Worm (Caenorhabditis elegans) whole organism, young adult: ENCODE data around the gene lys-10.

Experiments used
- B0019.2 ChIP-seq: fragments of 200-800 bp; sonication (Bioruptor generic); conservative IDR thresholded peaks from 2 replicates; pipeline ENCODE4 v1.3.6; 2022; ENCODE audit warnings: missing genetic modification reagents, missing genetic modification characterization, missing compliant biosample characterization
- B0035.1 ChIP-seq: sonication (generic microtip); optimal IDR thresholded peaks from 2 replicates; lab custom pipeline; 2016; ENCODE audit warnings: missing genetic modification characterization, mild to moderate bottlenecking, missing compliant biosample characterization, missing genotype, missing genetic modification reagents
- F10E7.11 ChIP-seq: sonication (generic microtip); optimal IDR thresholded peaks from 2 replicates; lab custom pipeline; 2017; ENCODE audit warnings: mild to moderate bottlenecking, missing genetic modification characterization, moderate library complexity, missing compliant biosample characterization
- F22D6.2 ChIP-seq: sonication (generic microtip); optimal IDR thresholded peaks from 2 replicates; lab custom pipeline; 2016; ENCODE audit warnings: mild to moderate bottlenecking, missing genetic modification characterization, missing compliant biosample characterization
- F23B12.7 ChIP-seq: sonication (generic microtip); optimal IDR thresholded peaks from 2 replicates; lab custom pipeline; 2017; ENCODE audit warnings: missing genetic modification characterization, mild to moderate bottlenecking, missing compliant biosample characterization, antibody characterized with exemption, moderate library complexity; ENCODE audit not compliant: insufficient read depth
- F39B2.1 ChIP-seq: fragments of 200-800 bp; sonication (Bioruptor generic); IDR thresholded peaks from 2 replicates; pipeline ENCODE4 v1.3.6; 2022; ENCODE audit warnings: missing genetic modification reagents, missing genetic modification characterization, missing compliant biosample characterization
- F57C9.4 ChIP-seq: sonication (generic microtip); optimal IDR thresholded peaks from 2 replicates; lab custom pipeline; 2017; ENCODE audit warnings: mild to moderate bottlenecking, missing genetic modification characterization, missing compliant biosample characterization
- K12H6.12 ChIP-seq: fragments of 200-800 bp; sonication (Bioruptor generic); optimal IDR thresholded peaks from 2 replicates; lab custom pipeline; 2018; ENCODE audit warnings: mild to moderate bottlenecking, missing genetic modification characterization, missing compliant biosample characterization
- T26A5.8 ChIP-seq: sonication (generic microtip); optimal IDR thresholded peaks from 2 replicates; lab custom pipeline; 2016; ENCODE audit warnings: missing genetic modification characterization, missing compliant biosample characterization
- Y53G8AR.9 ChIP-seq: fragments of 200-800 bp; sonication (Bioruptor generic); conservative IDR thresholded peaks from 2 replicates; pipeline ENCODE4 v1.3.6; 2022; ENCODE audit warnings: missing genetic modification reagents, missing genetic modification characterization, missing compliant biosample characterization
- Y56A3A.18 ChIP-seq: fragments of 200-800 bp; sonication (Bioruptor generic); IDR thresholded peaks from 2 replicates; pipeline ENCODE4 v1.3.6; 2022; ENCODE audit warnings: missing genetic modification reagents, missing genetic modification characterization, missing compliant biosample characterization
- akir-1 ChIP-seq: fragments of 200-800 bp; sonication (Bioruptor generic); optimal IDR thresholded peaks from 2 replicates; lab custom pipeline; 2018; ENCODE audit warnings: mild to moderate bottlenecking, missing genetic modification characterization, moderate library complexity, missing compliant biosample characterization
- attf-3 ChIP-seq: fragments of 200-800 bp; sonication (Bioruptor generic); conservative IDR thresholded peaks from 2 replicates; pipeline ENCODE4 v1.3.6; 2022; ENCODE audit warnings: missing genetic modification reagents, missing genetic modification characterization, missing compliant biosample characterization
- attf-5 ChIP-seq: fragments of 200-800 bp; sonication (Bioruptor generic); optimal IDR thresholded peaks from 2 replicates; lab custom pipeline; 2018; ENCODE audit warnings: mild to moderate bottlenecking, missing genetic modification characterization, missing compliant biosample characterization
- attf-6 ChIP-seq: fragments of 200-800 bp; sonication (Bioruptor generic); IDR thresholded peaks from 2 replicates; pipeline ENCODE4 v1.3.6; 2022; ENCODE audit warnings: missing genetic modification reagents, missing genetic modification characterization, missing compliant biosample characterization
- cebp-1 ChIP-seq, 2 experiments: fragments of 200-800 bp in 1 of 2; sonication (Bioruptor generic) in 1 of 2; sonication (generic microtip) in 1 of 2; IDR thresholded peaks in 1 of 2; optimal IDR thresholded peaks in 1 of 2; 2 replicates each; pipeline versions ENCODE4 v1.3.6 to Lab custom; 2017 to 2022; ENCODE audit warnings: missing compliant biosample characterization in 2 of 2, missing genetic modification characterization in 2 of 2, mild to moderate bottlenecking in 1 of 2, missing genetic modification reagents in 1 of 2, moderate library complexity in 1 of 2
- cebp-2 ChIP-seq: fragments of 200-800 bp; sonication (Bioruptor generic); IDR thresholded peaks from 2 replicates; pipeline ENCODE4 v1.3.6; 2022; ENCODE audit warnings: missing genetic modification characterization, missing compliant biosample characterization
- ceh-58 ChIP-seq: fragments of 200-800 bp; sonication (Bioruptor generic); IDR thresholded peaks from 2 replicates; pipeline ENCODE4 v1.3.6; 2022; ENCODE audit warnings: missing genetic modification characterization, missing compliant biosample characterization
- chd-7 ChIP-seq: sonication (generic microtip); optimal IDR thresholded peaks from 2 replicates; lab custom pipeline; 2016; ENCODE audit warnings: mild to moderate bottlenecking, missing genetic modification characterization, moderate library complexity, missing compliant biosample characterization
- dox-1 ChIP-seq: fragments of 200-800 bp; sonication (Bioruptor generic); IDR thresholded peaks from 2 replicates; pipeline ENCODE4 v1.3.6; 2022; ENCODE audit warnings: missing genetic modification reagents, missing genetic modification characterization, missing compliant biosample characterization
- dpff-1 ChIP-seq: sonication (generic microtip); optimal IDR thresholded peaks from 2 replicates; lab custom pipeline; 2017; ENCODE audit warnings: mild to moderate bottlenecking, missing genetic modification characterization, missing compliant biosample characterization
- efl-1 ChIP-seq: fragments of 150-350 bp; optimal IDR thresholded peaks from 2 replicates; lab custom pipeline; 2014; ENCODE audit warnings: missing biosample characterization, missing genetic modification reagents, missing genetic modification characterization
- egl-18 ChIP-seq: fragments of 200-800 bp; sonication (Bioruptor generic); IDR thresholded peaks from 2 replicates; pipeline ENCODE4 v1.3.6; 2022; ENCODE audit warnings: missing genetic modification reagents, missing genetic modification characterization, missing compliant biosample characterization
- hrde-1 ChIP-seq: sonication (generic microtip); optimal IDR thresholded peaks from 2 replicates; lab custom pipeline; 2016; ENCODE audit warnings: missing genetic modification characterization, mild to moderate bottlenecking, missing compliant biosample characterization, moderate library complexity, missing genotype, missing genetic modification reagents, borderline replicate concordance
- lag-1 ChIP-seq: fragments of 200-800 bp; sonication (Bioruptor generic); IDR thresholded peaks from 2 replicates; pipeline ENCODE4 v1.3.6; 2022; ENCODE audit warnings: missing genetic modification reagents, missing genetic modification characterization, missing compliant biosample characterization
- lin-26 ChIP-seq: fragments of 200-800 bp; sonication (Bioruptor generic); IDR thresholded peaks from 2 replicates; pipeline ENCODE4 v1.3.6; 2022; ENCODE audit warnings: missing genetic modification reagents, missing genetic modification characterization, missing compliant biosample characterization
- madf-6 ChIP-seq: fragments of 200-800 bp; sonication (Bioruptor generic); IDR thresholded peaks from 2 replicates; pipeline ENCODE4 v1.3.6; 2022; ENCODE audit warnings: missing genetic modification reagents, missing genetic modification characterization, missing compliant biosample characterization
- mcd-1 ChIP-seq: fragments of 200-800 bp; sonication (Bioruptor generic); IDR thresholded peaks from 2 replicates; pipeline ENCODE4 v1.3.6; 2022; ENCODE audit warnings: missing genetic modification reagents, missing genetic modification characterization, missing compliant biosample characterization
- mes-4 ChIP-seq: sonication (generic microtip); optimal IDR thresholded peaks from 2 replicates; lab custom pipeline; 2016; ENCODE audit warnings: missing genotype, missing genetic modification characterization, missing compliant biosample characterization
- nfyb-1 ChIP-seq: fragments of 200-800 bp; sonication (Bioruptor generic); IDR thresholded peaks from 2 replicates; pipeline ENCODE4 v1.3.6; 2022; ENCODE audit warnings: missing genetic modification reagents, missing genetic modification characterization, missing compliant biosample characterization
- nhr-120 ChIP-seq: fragments of 200-800 bp; sonication (Bioruptor generic); IDR thresholded peaks from 2 replicates; pipeline ENCODE4 v1.3.6; 2022; ENCODE audit warnings: missing genetic modification characterization, missing compliant biosample characterization
- nhr-179 ChIP-seq: sonication (generic microtip); optimal IDR thresholded peaks from 2 replicates; lab custom pipeline; 2016; ENCODE audit warnings: mild to moderate bottlenecking, missing genetic modification characterization, missing compliant biosample characterization
- nhr-27 ChIP-seq: fragments of 200-800 bp; sonication (Bioruptor generic); optimal IDR thresholded peaks from 2 replicates; lab custom pipeline; 2018; ENCODE audit warnings: mild to moderate bottlenecking, missing genetic modification characterization, moderate library complexity, missing compliant biosample characterization
- pbrm-1 ChIP-seq: fragments of 200-800 bp; sonication (Bioruptor generic); IDR thresholded peaks from 2 replicates; pipeline ENCODE4 v1.3.6; 2022; ENCODE audit warnings: missing genetic modification reagents, missing genetic modification characterization, missing compliant biosample characterization
- pha-4 ChIP-seq: fragments of 150-350 bp; sonication (generic microtip); optimal IDR thresholded peaks from 2 replicates; lab custom pipeline; 2014; ENCODE audit warnings: missing biosample characterization, missing genetic modification reagents, missing genetic modification characterization
- rcor-1 ChIP-seq: fragments of 200-800 bp; sonication (Bioruptor generic); IDR thresholded peaks from 2 replicates; pipeline ENCODE4 v1.3.6; 2022; ENCODE audit warnings: missing genetic modification reagents, missing genetic modification characterization, missing compliant biosample characterization
- repo-1 ChIP-seq: sonication (generic microtip); optimal IDR thresholded peaks from 2 replicates; lab custom pipeline; 2017; ENCODE audit warnings: mild to moderate bottlenecking, missing genetic modification characterization, missing compliant biosample characterization
- sdz-38 ChIP-seq: sonication (generic microtip); optimal IDR thresholded peaks from 2 replicates; lab custom pipeline; 2016; ENCODE audit warnings: missing genotype, missing genetic modification characterization, missing compliant biosample characterization
- snpc-1.3 ChIP-seq: sonication (generic microtip); optimal IDR thresholded peaks from 2 replicates; lab custom pipeline; 2017; ENCODE audit warnings: missing genetic modification characterization, mild to moderate bottlenecking, missing compliant biosample characterization, antibody characterized with exemption, moderate library complexity, missing genotype, missing genetic modification reagents; ENCODE audit not compliant: insufficient read depth
- somi-1 ChIP-seq: fragments of 200-800 bp; sonication (Bioruptor generic); optimal IDR thresholded peaks from 2 replicates; lab custom pipeline; 2018; ENCODE audit warnings: mild to moderate bottlenecking, missing genetic modification characterization, missing compliant biosample characterization
- sptf-2 ChIP-seq: fragments of 200-800 bp; sonication (Bioruptor generic); optimal IDR thresholded peaks from 2 replicates; lab custom pipeline; 2018; ENCODE audit warnings: mild to moderate bottlenecking, missing genetic modification characterization, missing compliant biosample characterization
- tbp1 ChIP-seq: fragments of 200-800 bp; sonication (Bioruptor generic); optimal IDR thresholded peaks from 2 replicates; lab custom pipeline; 2018; ENCODE audit warnings: mild to moderate bottlenecking, missing genetic modification characterization, missing compliant biosample characterization
- zfh-2 ChIP-seq: fragments of 200-800 bp; sonication (Bioruptor generic); conservative IDR thresholded peaks from 2 replicates; pipeline ENCODE4 v1.3.6; 2022; ENCODE audit warnings: missing genetic modification reagents, missing genetic modification characterization, missing compliant biosample characterization
- zim-3 ChIP-seq: sonication (generic microtip); optimal IDR thresholded peaks from 2 replicates; lab custom pipeline; 2017; ENCODE audit warnings: mild to moderate bottlenecking, missing genetic modification characterization, moderate library complexity, missing compliant biosample characterization
- ztf-25 ChIP-seq: fragments of 200-800 bp; sonication (Bioruptor generic); IDR thresholded peaks from 2 replicates; pipeline ENCODE4 v1.3.6; 2022; ENCODE audit warnings: missing genetic modification reagents, missing genetic modification characterization, missing compliant biosample characterization
- ztf-6 ChIP-seq: fragments of 200-800 bp; sonication (Bioruptor generic); IDR thresholded peaks from 2 replicates; pipeline ENCODE4 v1.3.6; 2022; ENCODE audit warnings: missing genetic modification reagents, missing genetic modification characterization, missing compliant biosample characterization

lys-10 gene

DNA sequence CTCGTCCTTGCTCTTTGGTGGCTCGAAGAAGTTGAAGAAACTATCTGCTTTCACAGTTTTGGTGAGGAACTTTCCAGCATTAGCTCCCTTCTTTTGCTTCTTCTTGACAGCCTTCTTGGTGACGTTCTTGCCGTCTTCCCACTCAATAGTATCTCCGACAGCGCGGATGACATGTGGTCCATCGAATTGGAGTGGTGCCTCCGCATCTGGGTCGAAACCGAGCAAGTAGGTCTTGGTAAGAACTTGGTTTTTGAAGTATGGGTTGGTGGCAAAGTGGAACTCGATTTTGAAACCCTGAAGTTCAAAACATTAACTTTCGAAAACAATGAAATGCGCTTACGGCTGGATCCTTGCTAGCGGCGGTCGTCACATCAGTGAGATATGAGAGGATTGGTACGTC, 45.7 kb downstream of the lys-10 start:
- TF ChIP-seq lin-26 (GFP tag; lab: Robert Waterston, UW) (peak; percentile 51; the same call in 1 of the 2 replicates), nhr-120 (GFP tag; lab: Robert Waterston, UW) (0 out of 2 replicates have a peak, but pooled peaks have one; percentile 12), mes-4 (no peak), ceh-58 (0 out of 2 replicates have a peak, but pooled peaks have one; percentile 80)

DNA sequence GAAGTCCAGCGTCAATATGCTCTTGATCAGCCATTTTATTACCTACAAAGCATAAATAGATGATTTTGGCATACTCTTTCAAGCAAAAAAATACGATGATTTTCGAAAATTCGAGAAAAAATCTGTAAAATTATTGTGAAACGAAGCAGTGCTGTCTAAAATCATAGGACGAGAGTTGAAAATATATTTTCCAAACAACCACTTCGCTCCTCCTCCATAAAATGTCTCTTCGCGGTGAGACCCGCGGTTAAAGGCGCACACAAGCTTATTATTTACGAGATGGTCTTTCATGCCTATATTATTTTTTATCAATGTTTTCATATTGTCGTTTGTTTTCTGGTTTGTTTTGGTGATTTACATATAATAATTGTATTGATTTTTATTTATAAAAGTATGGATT, 46.7 kb downstream of the lys-10 start, which contains the start of gene nap-1:
TSS of gene nap-1 (minus strand) at position 42 of the 400 bp plus-strand sequence.
- no peak for TF ChIP-seq F39B2.1 (GFP tag; lab: Robert Waterston, UW)
- peak; percentile 55 for TF ChIP-seq tbp1 (GFP tag; lab: Kevin White, UChicago)
- no peak for TF ChIP-seq Y56A3A.18
- no peak for TF ChIP-seq mcd-1
- no peak for TF ChIP-seq dox-1 (GFP tag; lab: Robert Waterston, UW)
- TF ChIP-seq egl-18 (GFP tag; lab: Robert Waterston, UW), result no peak
- no peak for TF ChIP-seq somi-1 (GFP tag; lab: Kevin White, UChicago)
- TF ChIP-seq F23B12.7 (tag; lab: Kevin White, UChicago), result peak; percentile 40
- TF ChIP-seq pha-4 (tag; lab: Kevin White, UChicago), result no peak
- no peak for TF ChIP-seq attf-6 (GFP tag; lab: Robert Waterston, UW)
- TF ChIP-seq F10E7.11 (tag; lab: Kevin White, UChicago), result no peak
- no peak for TF ChIP-seq T26A5.8 (tag; lab: Kevin White, UChicago)
- TF ChIP-seq B0035.1, result no peak
- TF ChIP-seq efl-1 (GFP tag; lab: Kevin White, UChicago), result no peak
- no peak for TF ChIP-seq sptf-2 (GFP tag; lab: Kevin White, UChicago)
- TF ChIP-seq Y53G8AR.9, result no peak
- no peak for TF ChIP-seq zfh-2
- no peak for TF ChIP-seq nhr-179 (tag; lab: Kevin White, UChicago)
- no peak for TF ChIP-seq F22D6.2 (tag; lab: Kevin White, UChicago)
- TF ChIP-seq attf-3 (GFP tag; lab: Robert Waterston, UW), result no peak
- TF ChIP-seq repo-1 (tag; lab: Kevin White, UChicago), result no peak
- TF ChIP-seq F57C9.4 (tag; lab: Kevin White, UChicago), result no peak
- no peak for TF ChIP-seq B0019.2 (GFP tag; lab: Robert Waterston, UW)
- no peak for TF ChIP-seq ztf-6 (GFP tag; lab: Robert Waterston, UW)
- TF ChIP-seq madf-6 (GFP tag; lab: Robert Waterston, UW), result peak; percentile 50; the same call in 1 of the 2 replicates
- no peak for TF ChIP-seq ztf-25 (GFP tag; lab: Robert Waterston, UW)
- TF ChIP-seq cebp-1 (GFP tag; IDR thresholded peaks at IDR 0.05; lab: Robert Waterston, UW), result peak; percentile 63; the same call in 1 of the 2 replicates
- TF ChIP-seq cebp-1 (tag; optimal IDR thresholded peaks at IDR 0.05; lab: Kevin White, UChicago), result peak; percentile 75
- TF ChIP-seq nfyb-1, result 0 out of 2 replicates have a peak, but pooled peaks have one; percentile 49
- TF ChIP-seq mes-4, result no peak
- peak; percentile 27; the same call in 1 of the 2 replicates for TF ChIP-seq pbrm-1 (GFP tag; lab: Robert Waterston, UW)
- TF ChIP-seq chd-7 (tag; lab: Kevin White, UChicago), result no peak
- no peak for TF ChIP-seq dpff-1 (tag; lab: Kevin White, UChicago)
- TF ChIP-seq akir-1, result no peak
- TF ChIP-seq zim-3 (tag; lab: Kevin White, UChicago), result no peak
- peak; percentile 6 for TF ChIP-seq snpc-1.3 (tag; lab: Kevin White, UChicago)
- no peak for TF ChIP-seq nhr-27 (tag; lab: Kevin White, UChicago)
- no peak for TF ChIP-seq K12H6.12
- peak; percentile 75 for TF ChIP-seq attf-5 (GFP tag; lab: Kevin White, UChicago)
- TF ChIP-seq hrde-1 (tag; lab: Kevin White, UChicago), result no peak
- TF ChIP-seq rcor-1 (GFP tag; lab: Robert Waterston, UW), result peak; percentile 51; the same call in 1 of the 2 replicates
- no peak for TF ChIP-seq cebp-2
- TF ChIP-seq ceh-58, result no peak
- no peak for TF ChIP-seq sdz-38
- no peak for TF ChIP-seq lag-1 (GFP tag; lab: Robert Waterston, UW)
